Fruit fly (Drosophila melanogaster) whole organism, embryonic: ENCODE data around the gene ppk13.

Experiments used
- Abd-B ChIP-seq: fragments of 200-800 bp; sonication (Bioruptor generic); optimal IDR thresholded peaks from 2 replicates; lab custom pipeline; 2018; ENCODE audit warnings: missing biosample characterization, mild to moderate bottlenecking, missing genetic modification characterization, moderate library complexity
- Atf3 ChIP-seq: fragments of 200-800 bp; sonication (Bioruptor generic); optimal IDR thresholded peaks from 3 replicates; lab custom pipeline; 2016; ENCODE audit warnings: missing biosample characterization, missing genetic modification characterization
- CG10959 ChIP-seq: fragments of 200-800 bp; sonication (Bioruptor generic); IDR thresholded peaks from 2 replicates; pipeline ENCODE4 v1.3.6; 2022; ENCODE audit warnings: missing biosample characterization, missing genetic modification characterization
- CG11695 ChIP-seq: fragments of 200-800 bp; sonication (Bioruptor generic); IDR thresholded peaks from 3 replicates; pipeline ENCODE4 v1.3.6; 2022; ENCODE audit warnings: missing biosample characterization, missing genetic modification characterization
- CG12155 ChIP-seq: fragments of 200-800 bp; sonication (Bioruptor generic); optimal IDR thresholded peaks from 3 replicates; lab custom pipeline; 2016; ENCODE audit warnings: missing biosample characterization, missing genetic modification characterization
- CG13894 ChIP-seq: fragments of 200-800 bp; sonication (Bioruptor generic); optimal IDR thresholded peaks from 3 replicates; lab custom pipeline; 2018; ENCODE audit warnings: missing biosample characterization, mild to moderate bottlenecking, missing genetic modification characterization, moderate library complexity
- CG14965 ChIP-seq: fragments of 200-800 bp; sonication (Bioruptor generic); optimal IDR thresholded peaks from 2 replicates; lab custom pipeline; 2016; ENCODE audit warnings: missing biosample characterization, missing genetic modification characterization, borderline replicate concordance
- CG15479 ChIP-seq: fragments of 200-800 bp; sonication (Bioruptor generic); optimal IDR thresholded peaks from 3 replicates; lab custom pipeline; 2019; ENCODE audit warnings: missing biosample characterization, mild to moderate bottlenecking, missing genetic modification characterization, moderate library complexity
- CG15514 ChIP-seq: fragments of 200-800 bp; sonication (Bioruptor generic); optimal IDR thresholded peaks from 3 replicates; lab custom pipeline; 2017; ENCODE audit warnings: missing biosample characterization, missing genetic modification characterization, mild to moderate bottlenecking, moderate library complexity, missing genetic modification reagents
- CG17359 ChIP-seq: fragments of 200-800 bp; sonication (Bioruptor generic); optimal IDR thresholded peaks from 3 replicates; lab custom pipeline; 2018; ENCODE audit warnings: missing biosample characterization, mild to moderate bottlenecking, missing genetic modification characterization, moderate library complexity
- CG17829 ChIP-seq: fragments of 200-800 bp; optimal IDR thresholded peaks from 2 replicates; lab custom pipeline; 2019; ENCODE audit warnings: missing biosample characterization, mild to moderate bottlenecking, missing genetic modification characterization, moderate library complexity
- CG18619 ChIP-seq: fragments of 200-800 bp; sonication (Bioruptor generic); optimal IDR thresholded peaks from 3 replicates; lab custom pipeline; 2017; ENCODE audit warnings: missing biosample characterization, mild to moderate bottlenecking, missing genetic modification characterization
- CG2116 ChIP-seq: fragments of 200-800 bp; sonication (Bioruptor generic); optimal IDR thresholded peaks from 3 replicates; lab custom pipeline; 2018; ENCODE audit warnings: missing biosample characterization, mild to moderate bottlenecking, missing genetic modification characterization
- CG2120 ChIP-seq: fragments of 200-800 bp; sonication (Bioruptor generic); optimal IDR thresholded peaks from 3 replicates; lab custom pipeline; 2016; ENCODE audit warnings: missing biosample characterization, missing genetic modification characterization
- CG4424 ChIP-seq: fragments of 200-800 bp; sonication (Bioruptor generic); optimal IDR thresholded peaks from 3 replicates; lab custom pipeline; 2016; ENCODE audit warnings: missing biosample characterization, missing genetic modification characterization
- CG4820 ChIP-seq: fragments of 200-800 bp; sonication (Bioruptor generic); optimal IDR thresholded peaks from 3 replicates; lab custom pipeline; 2016; ENCODE audit warnings: missing biosample characterization, missing genetic modification characterization
- CG6689 ChIP-seq: fragments of 200-800 bp; sonication (Bioruptor generic); IDR thresholded peaks from 2 replicates; pipeline ENCODE4 v1.3.6; 2022; ENCODE audit warnings: missing biosample characterization, missing genetic modification characterization
- CG6854 ChIP-seq: fragments of 200-800 bp; sonication (Bioruptor generic); optimal IDR thresholded peaks from 3 replicates; lab custom pipeline; 2017; ENCODE audit warnings: missing biosample characterization, mild to moderate bottlenecking, missing genetic modification characterization
- CG8388 ChIP-seq: fragments of 200-800 bp; sonication (Bioruptor generic); optimal IDR thresholded peaks from 2 replicates; lab custom pipeline; 2019; ENCODE audit warnings: missing biosample characterization, mild to moderate bottlenecking, missing genetic modification characterization, moderate library complexity
- CG9727 ChIP-seq: fragments of 200-800 bp; sonication (Bioruptor generic); optimal IDR thresholded peaks from 3 replicates; lab custom pipeline; 2017; ENCODE audit warnings: missing biosample characterization, mild to moderate bottlenecking, missing genetic modification characterization
- CG9797 ChIP-seq: fragments of 200-800 bp; sonication (Bioruptor generic); optimal IDR thresholded peaks from 3 replicates; lab custom pipeline; 2018; ENCODE audit warnings: missing biosample characterization, mild to moderate bottlenecking, missing genetic modification characterization
- CrebB ChIP-seq: fragments of 200-800 bp; sonication (Bioruptor generic); optimal IDR thresholded peaks from 3 replicates; lab custom pipeline; 2018; ENCODE audit warnings: missing biosample characterization, mild to moderate bottlenecking, missing genetic modification characterization
- NC2α ChIP-seq: fragments of 200-800 bp; sonication (Bioruptor generic); optimal IDR thresholded peaks from 2 replicates; lab custom pipeline; 2016; ENCODE audit warnings: missing biosample characterization, missing genetic modification characterization
- NC2β ChIP-seq: fragments of 200-800 bp; sonication (Bioruptor generic); optimal IDR thresholded peaks from 2 replicates; lab custom pipeline; 2016; ENCODE audit warnings: missing biosample characterization, missing genetic modification characterization
- NfI ChIP-seq: fragments of 200-800 bp; sonication (Bioruptor generic); optimal IDR thresholded peaks from 3 replicates; lab custom pipeline; 2018; ENCODE audit warnings: missing biosample characterization, mild to moderate bottlenecking, missing genetic modification characterization, moderate library complexity
- PHDP ChIP-seq: fragments of 200-800 bp; sonication (Bioruptor generic); optimal IDR thresholded peaks from 3 replicates; lab custom pipeline; 2018; ENCODE audit warnings: missing biosample characterization, mild to moderate bottlenecking, missing genetic modification characterization, moderate library complexity
- Sox102F ChIP-seq: fragments of 200-800 bp; sonication (Bioruptor generic); optimal IDR thresholded peaks from 2 replicates; lab custom pipeline; 2018; ENCODE audit warnings: missing biosample characterization, mild to moderate bottlenecking, missing genetic modification characterization, moderate library complexity
- Ssrp ChIP-seq: fragments of 200-800 bp; sonication (Bioruptor generic); optimal IDR thresholded peaks from 2 replicates; lab custom pipeline; 2018; ENCODE audit warnings: missing biosample characterization, mild to moderate bottlenecking, missing genetic modification characterization, moderate library complexity
- Taf1 ChIP-seq: fragments of 200-800 bp; sonication (Bioruptor generic); IDR thresholded peaks from 2 replicates; pipeline ENCODE4 v1.3.6; 2022; ENCODE audit warnings: missing biosample characterization, missing genetic modification characterization
- bcd ChIP-seq: fragments of 200-800 bp; sonication (Bioruptor generic); optimal IDR thresholded peaks from 2 replicates; lab custom pipeline; 2017; ENCODE audit warnings: missing biosample characterization, mild to moderate bottlenecking, missing genetic modification characterization
- br ChIP-seq: fragments of >200 bp; optimal IDR thresholded peaks from 2 replicates; lab custom pipeline; 2017
- bsh ChIP-seq, 2 experiments: fragments of 200-800 bp; sonication (Bioruptor generic); optimal IDR thresholded peaks; 2 replicates each; lab custom pipeline; 2017 to 2018; ENCODE audit warnings: mild to moderate bottlenecking in 2 of 2, missing biosample characterization in 2 of 2, missing genetic modification characterization in 2 of 2, moderate library complexity in 1 of 2
- cato ChIP-seq: fragments of 200-800 bp; sonication (Bioruptor generic); optimal IDR thresholded peaks from 2 replicates; lab custom pipeline; 2016; ENCODE audit warnings: missing biosample characterization, missing genetic modification characterization, borderline replicate concordance
- chinmo ChIP-seq: fragments of 200-800 bp; sonication (Bioruptor generic); IDR thresholded peaks from 4 replicates; pipeline ENCODE4 v1.3.6; 2022; ENCODE audit warnings: missing biosample characterization, missing genetic modification characterization; ENCODE audit not compliant: partially characterized antibody
- ci ChIP-seq: fragments of 200-800 bp; sonication (Bioruptor generic); IDR thresholded peaks from 3 replicates; pipeline ENCODE4 v1.3.6; 2022; ENCODE audit warnings: missing biosample characterization, missing genetic modification characterization
- crp ChIP-seq, 2 experiments: fragments of 200-800 bp; sonication (Bioruptor generic); optimal IDR thresholded peaks; 2 replicates in 1 of 2; 3 replicates in 1 of 2; lab custom pipeline; 2017; ENCODE audit warnings: missing biosample characterization in 2 of 2, missing genetic modification characterization in 2 of 2, mild to moderate bottlenecking in 1 of 2, moderate library complexity in 1 of 2
- fd96Cb ChIP-seq: fragments of 200-800 bp; sonication (Bioruptor generic); optimal IDR thresholded peaks from 2 replicates; lab custom pipeline; 2018; ENCODE audit warnings: missing biosample characterization, mild to moderate bottlenecking, missing genetic modification characterization, moderate library complexity
- hb ChIP-seq: fragments of 200-800 bp; sonication (Bioruptor generic); IDR thresholded peaks from 3 replicates; pipeline ENCODE4 v1.3.6; 2022; ENCODE audit warnings: missing biosample characterization, missing genetic modification characterization; ENCODE audit not compliant: partially characterized antibody
- her ChIP-seq: fragments of 200-800 bp; sonication (Bioruptor generic); optimal IDR thresholded peaks from 2 replicates; lab custom pipeline; 2016; ENCODE audit warnings: missing biosample characterization, missing genetic modification characterization
- odd ChIP-seq: fragments of 200-800 bp; sonication (Bioruptor generic); optimal IDR thresholded peaks from 2 replicates; lab custom pipeline; 2017; ENCODE audit warnings: missing biosample characterization, mild to moderate bottlenecking, missing genetic modification characterization
- pnt ChIP-seq: fragments of 200-800 bp; sonication (Bioruptor generic); optimal IDR thresholded peaks from 3 replicates; lab custom pipeline; 2016; ENCODE audit warnings: missing biosample characterization, missing genetic modification characterization
- salm ChIP-seq: fragments of 200-800 bp; sonication (Bioruptor generic); optimal IDR thresholded peaks from 2 replicates; lab custom pipeline; 2018; ENCODE audit warnings: missing biosample characterization, mild to moderate bottlenecking, missing genetic modification characterization
- sens ChIP-seq: fragments of 200-800 bp; sonication (Bioruptor generic); peaks from one replicate; lab custom pipeline; 2016; ENCODE audit warnings: missing biosample characterization, missing genetic modification characterization
- shn ChIP-seq: fragments of 200-800 bp; sonication (Bioruptor generic); optimal IDR thresholded peaks from 3 replicates; lab custom pipeline; 2016; ENCODE audit warnings: missing biosample characterization, missing genetic modification characterization
- sisA ChIP-seq: fragments of 200-800 bp; sonication (Bioruptor generic); IDR thresholded peaks from 2 replicates; pipeline ENCODE4 v1.3.6; 2022; ENCODE audit warnings: missing biosample characterization, missing genetic modification characterization
- so ChIP-seq: fragments of 200-800 bp; sonication (Bioruptor generic); IDR thresholded peaks from 3 replicates; pipeline ENCODE4 v1.3.6; 2022; ENCODE audit warnings: missing biosample characterization, missing genetic modification characterization
- sob ChIP-seq: fragments of 200-800 bp; sonication (Bioruptor generic); IDR thresholded peaks from 2 replicates; pipeline ENCODE4 v1.3.6; 2022; ENCODE audit warnings: missing biosample characterization, missing genetic modification characterization
- tgo ChIP-seq: fragments of 200-800 bp; sonication (Bioruptor generic); IDR thresholded peaks from 3 replicates; pipeline ENCODE4 v1.3.6; 2022; ENCODE audit warnings: missing biosample characterization, missing genetic modification characterization
- yki ChIP-seq: fragments of >200 bp; optimal IDR thresholded peaks from 3 replicates; lab custom pipeline; 2018
- zen2 ChIP-seq: fragments of 200-800 bp; sonication (Bioruptor generic); IDR thresholded peaks from 3 replicates; pipeline ENCODE4 v1.3.6; 2022; ENCODE audit warnings: missing biosample characterization, missing genetic modification characterization; ENCODE audit not compliant: partially characterized antibody

Gene ppk13

dm6 chr2L:21096448-21096994 is 8.0 kb upstream of the ppk13 start, which contains the start of gene CG34136 (continued):
- TF ChIP-seq tgo (GFP tag; lab: Robert Waterston, UW) = peak; percentile 39; the same call in 1 of the 3 replicates
- TF ChIP-seq CG2116 = peak; percentile 8
- TF ChIP-seq CG6854 (GFP tag; lab: Kevin White, UChicago) = peak; percentile 5
- peak; percentile 52; the same call in 1 of the 2 replicates for TF ChIP-seq CG6689 (GFP tag; lab: Robert Waterston, UW)
- no peak for TF ChIP-seq Taf1 (GFP tag; lab: Robert Waterston, UW)
- 0 out of 2 replicates have a peak, but pooled peaks have one; percentile 28 for TF ChIP-seq sisA (GFP tag; lab: Robert Waterston, UW)
- peak; percentile 42 for TF ChIP-seq CG18619 (GFP tag; lab: Kevin White, UChicago)
- peak; percentile 38 for TF ChIP-seq CG9727
- TF ChIP-seq CG10959 (GFP tag; lab: Robert Waterston, UW) = no peak
- peak; percentile 29; the same call in 1 of the 3 replicates for TF ChIP-seq ci (GFP tag; lab: Robert Waterston, UW)
- peak; percentile 1 for TF ChIP-seq NC2β (GFP tag; lab: Kevin White, UChicago)
- peak; percentile 45 to 75 for TF ChIP-seq bsh (GFP tag; optimal IDR thresholded peaks at IDR 0.05; lab: Kevin White, UChicago)
- no peak for TF ChIP-seq salm (tag; lab: Kevin White, UChicago)
- no peak for TF ChIP-seq CrebB (tag; lab: Kevin White, UChicago)
- TF ChIP-seq CG2120 = peak; percentile 25
- TF ChIP-seq PHDP = peak; percentile 37
- TF ChIP-seq Abd-B (GFP tag; lab: Kevin White, UChicago) = peak; percentile 18
- no peak for TF ChIP-seq Atf3 (GFP tag; lab: Kevin White, UChicago)
- peak; percentile 3 for TF ChIP-seq shn (GFP tag; lab: Kevin White, UChicago)
- TF ChIP-seq CG15514 (GFP tag; lab: Kevin White, UChicago) = peak; percentile 41
- peak; percentile 46; the same call in 1 of the 2 replicates for TF ChIP-seq sob
- TF ChIP-seq cato = no peak
- peak; percentile 12 for TF ChIP-seq NfI
- TF ChIP-seq zen2 (GFP tag; lab: Robert Waterston, UW) = 0 out of 3 replicates have a peak, but pooled peaks have one; percentile 5
- TF ChIP-seq CG4424 = peak; percentile 58
- TF ChIP-seq pnt (GFP tag; lab: Kevin White, UChicago) = no peak
- TF ChIP-seq CG8388 (GFP tag; lab: Kevin White, UChicago) = peak; percentile 15
- TF ChIP-seq CG4820 (GFP tag; lab: Kevin White, UChicago) = no peak
- no peak for TF ChIP-seq yki (lab: Kevin White, UChicago)
- peak; percentile 85 for TF ChIP-seq sens (GFP tag; lab: Kevin White, UChicago)
- TF ChIP-seq CG17829 (tag; lab: Kevin White, UChicago) = peak; percentile 24
- TF ChIP-seq CG12155 (GFP tag; lab: Kevin White, UChicago) = peak; percentile 22
- TF ChIP-seq odd (GFP tag; lab: Kevin White, UChicago) = peak; percentile 28
- peak; percentile 32 for TF ChIP-seq bcd
- peak; percentile 44 for TF ChIP-seq Ssrp (tag; lab: Kevin White, UChicago)
- no peak for TF ChIP-seq crp (GFP tag; optimal IDR thresholded peaks at IDR 0.05; lab: Kevin White, UChicago)
- 0 out of 3 replicates have a peak, but pooled peaks have one; percentile 26 for TF ChIP-seq so
- TF ChIP-seq CG9797 = no peak
- peak; percentile 11 for TF ChIP-seq CG15479 (GFP tag; lab: Kevin White, UChicago)
- peak; percentile 56 for TF ChIP-seq Sox102F (GFP tag; lab: Kevin White, UChicago)
- TF ChIP-seq her (GFP tag; lab: Kevin White, UChicago) = peak; percentile 9
- peak; percentile 20 for TF ChIP-seq fd96Cb (tag; lab: Kevin White, UChicago)
- TF ChIP-seq hb (GFP tag; lab: Robert Waterston, UW) = no peak
- TF ChIP-seq CG13894 (tag; lab: Kevin White, UChicago) = peak; percentile 19
- no peak for TF ChIP-seq CG14965 (GFP tag; lab: Kevin White, UChicago)
- TF ChIP-seq CG11695 (GFP tag; lab: Robert Waterston, UW) = 0 out of 3 replicates have a peak, but pooled peaks have one; percentile 39
- TF ChIP-seq CG17359 = peak; percentile 56
- peak; percentile 91 for TF ChIP-seq chinmo (GFP tag; lab: Robert Waterston, UW)
- TF ChIP-seq NC2α = no peak
- no peak for TF ChIP-seq br
